Fruit fly (Drosophila melanogaster) whole organism, embryonic: ENCODE data around the gene betaGlu.
A peak's percentile ranks its signal among the peaks of the same experiment; 100 is the strongest.

Experiments
- Antp ChIP-seq: fragments of 200-800 bp; sonication (Bioruptor generic); optimal IDR thresholded peaks from 3 replicates; lab custom pipeline; 2016; ENCODE audit warnings: missing biosample characterization, missing genetic modification characterization
- Asciz ChIP-seq: fragments of 200-800 bp; sonication (Bioruptor generic); optimal IDR thresholded peaks from 2 replicates; lab custom pipeline; 2017; ENCODE audit warnings: missing biosample characterization, mild to moderate bottlenecking, missing genetic modification characterization, missing genetic modification reagents
- B-H1 ChIP-seq: fragments of 200-800 bp; sonication (Bioruptor generic); IDR thresholded peaks from 3 replicates; pipeline ENCODE4 v1.3.6; 2022; ENCODE audit warnings: missing biosample characterization, missing genetic modification characterization
- Blimp-1 ChIP-seq: fragments of 200-800 bp; sonication (Bioruptor generic); optimal IDR thresholded peaks from 3 replicates; lab custom pipeline; 2018; ENCODE audit warnings: missing biosample characterization, missing genetic modification characterization, mild to moderate bottlenecking, moderate library complexity, missing genetic modification reagents
- CG1024 ChIP-seq: fragments of 200-800 bp; sonication (Bioruptor generic); IDR thresholded peaks from 2 replicates; pipeline ENCODE4 v1.3.6; 2022; ENCODE audit warnings: missing biosample characterization, missing genetic modification characterization
- CG10274 ChIP-seq: fragments of 200-800 bp; sonication (Bioruptor generic); optimal IDR thresholded peaks from 3 replicates; lab custom pipeline; 2017; ENCODE audit warnings: missing biosample characterization, mild to moderate bottlenecking, missing genetic modification characterization
- CG11398 ChIP-seq: fragments of 200-800 bp; sonication (Bioruptor generic); optimal IDR thresholded peaks from 2 replicates; lab custom pipeline; 2016; ENCODE audit warnings: missing biosample characterization, missing genetic modification characterization
- CG12391 ChIP-seq: fragments of 200-800 bp; sonication (Bioruptor generic); optimal IDR thresholded peaks from 3 replicates; lab custom pipeline; 2018; ENCODE audit warnings: missing biosample characterization, mild to moderate bottlenecking, missing genetic modification characterization, moderate library complexity
- CG14710 ChIP-seq: fragments of 200-800 bp; sonication (Bioruptor generic); optimal IDR thresholded peaks from 3 replicates; lab custom pipeline; 2019; ENCODE audit warnings: missing biosample characterization, mild to moderate bottlenecking, missing genetic modification characterization, moderate library complexity
- CG17359 ChIP-seq: fragments of 200-800 bp; sonication (Bioruptor generic); optimal IDR thresholded peaks from 3 replicates; lab custom pipeline; 2018; ENCODE audit warnings: missing biosample characterization, mild to moderate bottlenecking, missing genetic modification characterization, moderate library complexity
- CG17385 ChIP-seq: fragments of 200-800 bp; sonication (Bioruptor generic); optimal IDR thresholded peaks from 3 replicates; lab custom pipeline; 2018; ENCODE audit warnings: missing biosample characterization, mild to moderate bottlenecking, missing genetic modification characterization
- CG32532 ChIP-seq: fragments of 200-800 bp; sonication (Bioruptor generic); IDR thresholded peaks from 2 replicates; pipeline ENCODE4 v1.3.6; 2022; ENCODE audit warnings: missing biosample characterization, missing genetic modification characterization
- CG32767 ChIP-seq: fragments of 200-800 bp; sonication (Bioruptor generic); IDR thresholded peaks from 2 replicates; pipeline ENCODE4 v1.3.6; 2022; ENCODE audit warnings: missing biosample characterization, missing genetic modification characterization
- CG4404 ChIP-seq: fragments of 200-800 bp; sonication (Bioruptor generic); IDR thresholded peaks from 2 replicates; pipeline ENCODE4 v1.3.6; 2022; ENCODE audit warnings: missing biosample characterization, missing genetic modification characterization
- CG7271 ChIP-seq: fragments of 200-800 bp; sonication (Bioruptor generic); optimal IDR thresholded peaks from 2 replicates; lab custom pipeline; 2018; ENCODE audit warnings: missing biosample characterization, mild to moderate bottlenecking, missing genetic modification characterization, moderate library complexity
- CG7372 ChIP-seq: fragments of 200-800 bp; sonication (Bioruptor generic); IDR thresholded peaks from 2 replicates; pipeline ENCODE4 v1.3.6; 2022; ENCODE audit warnings: missing biosample characterization, missing genetic modification characterization
- CG7556 ChIP-seq: fragments of 200-800 bp; sonication (Bioruptor generic); optimal IDR thresholded peaks from 2 replicates; lab custom pipeline; 2017; ENCODE audit warnings: missing biosample characterization, mild to moderate bottlenecking, missing genetic modification characterization
- CG8359 ChIP-seq: fragments of 200-800 bp; sonication (Bioruptor generic); optimal IDR thresholded peaks from 2 replicates; lab custom pipeline; 2017; ENCODE audit warnings: missing biosample characterization, mild to moderate bottlenecking, missing genetic modification characterization, borderline replicate concordance
- CG8944 ChIP-seq: fragments of 200-800 bp; sonication (Bioruptor generic); optimal IDR thresholded peaks from 3 replicates; lab custom pipeline; 2016; ENCODE audit warnings: missing biosample characterization, missing genetic modification characterization
- CG9932 ChIP-seq: fragments of 200-800 bp; sonication (Bioruptor generic); IDR thresholded peaks from 2 replicates; pipeline ENCODE4 v1.3.6; 2022; ENCODE audit warnings: missing biosample characterization, missing genetic modification characterization
- CTCF ChIP-seq: fragments of 200-800 bp; sonication (Bioruptor generic); optimal IDR thresholded peaks from 2 replicates; lab custom pipeline; 2017; ENCODE audit warnings: missing biosample characterization, mild to moderate bottlenecking, missing genetic modification characterization, moderate library complexity
- Chrac-16 ChIP-seq: fragments of 200-800 bp; sonication (Bioruptor generic); optimal IDR thresholded peaks from 3 replicates; lab custom pipeline; 2016; ENCODE audit warnings: missing biosample characterization, missing genetic modification characterization
- Dbx ChIP-seq: fragments of 200-800 bp; sonication (Bioruptor generic); IDR thresholded peaks from 3 replicates; pipeline ENCODE4 v1.3.6; 2022; ENCODE audit warnings: missing biosample characterization, missing genetic modification characterization
- E2f1 ChIP-seq: fragments of 200-800 bp; sonication (Bioruptor generic); IDR thresholded peaks from 2 replicates; pipeline ENCODE4 v1.3.6; 2022; ENCODE audit warnings: missing biosample characterization, missing genetic modification characterization
- Ets97D ChIP-seq: fragments of 200-800 bp; sonication (Bioruptor generic); optimal IDR thresholded peaks from 3 replicates; lab custom pipeline; 2016; ENCODE audit warnings: missing biosample characterization, missing genetic modification characterization
- HHEX ChIP-seq: fragments of 200-800 bp; sonication (Bioruptor generic); optimal IDR thresholded peaks from 3 replicates; lab custom pipeline; 2017; ENCODE audit warnings: missing biosample characterization, mild to moderate bottlenecking, missing genetic modification characterization, missing genetic modification reagents
- HLH3B ChIP-seq: fragments of 200-800 bp; sonication (Bioruptor generic); IDR thresholded peaks from 2 replicates; pipeline ENCODE4 v1.3.6; 2022; ENCODE audit warnings: missing biosample characterization, missing genetic modification characterization
- Hand ChIP-seq: fragments of 200-800 bp; sonication (Bioruptor generic); optimal IDR thresholded peaks from 2 replicates; lab custom pipeline; 2017; ENCODE audit warnings: mild to moderate bottlenecking, missing biosample characterization, missing genetic modification reagents, missing genetic modification characterization
- Hmr ChIP-seq: fragments of 200-800 bp; sonication (Bioruptor generic); optimal IDR thresholded peaks from 3 replicates; lab custom pipeline; 2017; ENCODE audit warnings: mild to moderate bottlenecking, missing biosample characterization, missing genetic modification reagents, missing genetic modification characterization
- Mad ChIP-seq: fragments of 200-800 bp; sonication (Bioruptor generic); optimal IDR thresholded peaks from 2 replicates; lab custom pipeline; 2016; ENCODE audit warnings: missing biosample characterization, missing genetic modification characterization
- Med ChIP-seq: fragments of 200-800 bp; sonication (Bioruptor generic); peaks from one replicate; lab custom pipeline; 2016; ENCODE audit warnings: missing biosample characterization, missing genetic modification characterization, mild to moderate bottlenecking, inconsistent platforms, moderate library complexity
- Meics ChIP-seq: fragments of 200-800 bp; sonication (Bioruptor generic); optimal IDR thresholded peaks from 2 replicates; lab custom pipeline; 2017; ENCODE audit warnings: missing biosample characterization, mild to moderate bottlenecking, missing genetic modification characterization
- Rx ChIP-seq: fragments of 200-800 bp; sonication (Bioruptor generic); IDR thresholded peaks from 2 replicates; pipeline ENCODE4 v1.3.6; 2022; ENCODE audit warnings: missing biosample characterization, missing genetic modification characterization
- Scr ChIP-seq: fragments of 200-800 bp; sonication (Bioruptor generic); IDR thresholded peaks from 2 replicates; pipeline ENCODE4 v1.3.6; 2022; ENCODE audit warnings: missing biosample characterization, missing genetic modification characterization; ENCODE audit not compliant: partially characterized antibody
- TFAM ChIP-seq: fragments of 200-800 bp; sonication (Bioruptor generic); optimal IDR thresholded peaks from 2 replicates; lab custom pipeline; 2017; ENCODE audit warnings: missing biosample characterization, missing genetic modification characterization, inconsistent platforms
- Usf ChIP-seq: fragments of 200-800 bp; sonication (Bioruptor generic); optimal IDR thresholded peaks from 2 replicates; lab custom pipeline; 2017; ENCODE audit warnings: missing genotype, missing biosample characterization, missing genetic modification characterization
- Xbp1 ChIP-seq: fragments of 200-800 bp; sonication (Bioruptor generic); optimal IDR thresholded peaks from 3 replicates; lab custom pipeline; 2016; ENCODE audit warnings: missing biosample characterization, mild to moderate bottlenecking, missing genetic modification characterization
- br ChIP-seq: fragments of >200 bp; optimal IDR thresholded peaks from 2 replicates; lab custom pipeline; 2017
- bsh ChIP-seq, 2 experiments: fragments of 200-800 bp; sonication (Bioruptor generic); optimal IDR thresholded peaks; 2 replicates each; lab custom pipeline; 2017 to 2018; ENCODE audit warnings: mild to moderate bottlenecking in 2 of 2, missing biosample characterization in 2 of 2, missing genetic modification characterization in 2 of 2, moderate library complexity in 1 of 2
- dpn ChIP-seq, 2 experiments: fragments of 200-800 bp; sonication (Bioruptor generic); optimal IDR thresholded peaks; 3 replicates each; lab custom pipeline; 2016; ENCODE audit warnings: missing biosample characterization in 2 of 2, missing genetic modification characterization in 2 of 2
- esg ChIP-seq: fragments of 200-800 bp; sonication (Bioruptor generic); conservative IDR thresholded peaks from 2 replicates; pipeline ENCODE4 v1.3.6; 2022; ENCODE audit warnings: missing biosample characterization, missing genetic modification characterization
- eve ChIP-seq, 2 experiments: fragments of >200 bp; optimal IDR thresholded peaks; 2 replicates each; lab custom pipeline; 2017; ENCODE audit warnings: missing biosample characterization in 2 of 2, missing genetic modification characterization in 2 of 2
- eyg ChIP-seq: fragments of 200-800 bp; sonication (Bioruptor generic); optimal IDR thresholded peaks from 3 replicates; lab custom pipeline; 2016; ENCODE audit warnings: missing biosample characterization, missing genetic modification characterization
- gcm2 ChIP-seq: fragments of 200-800 bp; sonication (Bioruptor generic); optimal IDR thresholded peaks from 2 replicates; lab custom pipeline; 2016; ENCODE audit warnings: missing biosample characterization, missing genetic modification characterization
- gsb ChIP-seq: fragments of 200-800 bp; sonication (Bioruptor generic); IDR thresholded peaks from 2 replicates; pipeline ENCODE4 v1.3.6; 2022; ENCODE audit warnings: missing biosample characterization, missing genetic modification characterization
- ham ChIP-seq: fragments of 200-800 bp; sonication (Bioruptor generic); IDR thresholded peaks from 2 replicates; pipeline ENCODE4 v1.3.6; 2022; ENCODE audit warnings: missing biosample characterization, missing genetic modification characterization
- lola ChIP-seq, 3 experiments: fragments of >200 bp in 2 of 3; fragments of 200-800 bp in 1 of 3; sonication (Bioruptor generic) in 1 of 3; optimal IDR thresholded peaks; 2 replicates each; lab custom pipeline; 2017 to 2019; ENCODE audit warnings: missing biosample characterization in 3 of 3, missing genetic modification characterization in 3 of 3, mild to moderate bottlenecking in 1 of 3, moderate library complexity in 1 of 3
- mirr ChIP-seq: fragments of 200-800 bp; sonication (Bioruptor generic); optimal IDR thresholded peaks from 3 replicates; lab custom pipeline; 2018; ENCODE audit warnings: missing biosample characterization, mild to moderate bottlenecking, missing genetic modification characterization
- ranshi ChIP-seq: fragments of 200-800 bp; sonication (Bioruptor generic); IDR thresholded peaks from 2 replicates; pipeline ENCODE4 v1.3.6; 2022; ENCODE audit warnings: missing biosample characterization, missing genetic modification characterization
- seq ChIP-seq: fragments of 200-800 bp; sonication (Bioruptor generic); IDR thresholded peaks from 2 replicates; pipeline ENCODE4 v1.3.6; 2022; ENCODE audit warnings: missing biosample characterization, missing genetic modification characterization
- slp2 ChIP-seq: fragments of 200-800 bp; sonication (Bioruptor generic); optimal IDR thresholded peaks from 2 replicates; lab custom pipeline; 2016; ENCODE audit warnings: missing biosample characterization, missing genetic modification characterization
- wdn ChIP-seq: fragments of 200-800 bp; sonication (Bioruptor generic); IDR thresholded peaks from 2 replicates; pipeline ENCODE4 v1.3.6; 2022; ENCODE audit warnings: missing biosample characterization, missing genetic modification characterization

betaGlu gene

dm6 chr3R:31810073-31810530 lies 38.5 kb upstream of the betaGlu start, which contains the start of gene Rift (continued):
- TF ChIP-seq HHEX (GFP tag; lab: Kevin White, UChicago) (peak; percentile 49), esg (GFP tag; lab: Robert Waterston, UW) (no peak), Meics (GFP tag; lab: Kevin White, UChicago) (peak; percentile 29), CG17359 (tag; lab: Kevin White, UChicago) (peak; percentile 53), CG8944 (no peak), Hmr (peak; percentile 38), bsh (GFP tag; optimal IDR thresholded peaks at IDR 0.05; lab: Kevin White, UChicago) (peak; percentile 35 to 42), br (lab: Kevin White, UChicago) (no peak), ranshi (GFP tag; lab: Robert Waterston, UW) (peak; percentile 25; the same call in 1 of the 2 replicates), Blimp-1 (GFP tag; lab: Kevin White, UChicago) (peak; percentile 40), CG17385 (GFP tag; lab: Kevin White, UChicago) (peak; percentile 58), gcm2 (no peak), CG14710 (tag; lab: Kevin White, UChicago) (peak; percentile 9), CG7372 (GFP tag; lab: Robert Waterston, UW) (no peak), CTCF (GFP tag; lab: Kevin White, UChicago) (no peak), mirr (GFP tag; lab: Kevin White, UChicago) (peak; percentile 26), TFAM (GFP tag; lab: Kevin White, UChicago) (no peak), HLH3B (GFP tag; lab: Robert Waterston, UW) (peak; percentile 17; the same call in 1 of the 2 replicates), Dbx (GFP tag; lab: Robert Waterston, UW) (no peak), CG8359 (GFP tag; lab: Kevin White, UChicago) (no peak), CG32767 (GFP tag; lab: Robert Waterston, UW) (no peak), dpn (GFP tag; optimal IDR thresholded peaks at IDR 0.05; lab: Kevin White, UChicago) (peak in 1 of 2 experiments; percentile 13), CG9932 (GFP tag; lab: Robert Waterston, UW) (peak; percentile 57), Xbp1 (GFP tag; lab: Kevin White, UChicago) (no peak), CG10274 (GFP tag; lab: Kevin White, UChicago) (no peak), Ets97D (GFP tag; lab: Kevin White, UChicago) (no peak), Chrac-16 (GFP tag; lab: Kevin White, UChicago) (no peak), wdn (GFP tag; lab: Robert Waterston, UW) (no peak), Rx (GFP tag; lab: Robert Waterston, UW) (no peak), CG12391 (tag; lab: Kevin White, UChicago) (peak; percentile 55), CG4404 (GFP tag; lab: Robert Waterston, UW) (no peak), B-H1 (GFP tag; lab: Robert Waterston, UW) (no peak; the same call in 2 of the 3 replicates), CG7556 (GFP tag; lab: Kevin White, UChicago) (peak; percentile 37), lola (GFP tag; optimal IDR thresholded peaks at IDR 0.05; lab: Kevin White, UChicago) (no peak), gsb (no peak), Asciz (GFP tag; lab: Kevin White, UChicago) (peak; percentile 41), seq (GFP tag; lab: Robert Waterston, UW) (no peak; the same call in 1 of the 2 replicates), eyg (GFP tag; lab: Kevin White, UChicago) (no peak), Usf (GFP tag; lab: Kevin White, UChicago) (no peak), Antp (GFP tag; lab: Kevin White, UChicago) (peak; percentile 31), Med (GFP tag; lab: Kevin White, UChicago) (peak; percentile 70), CG1024 (GFP tag; lab: Robert Waterston, UW) (no peak), slp2 (GFP tag; lab: Kevin White, UChicago) (no peak), eve (GFP tag; optimal IDR thresholded peaks at IDR 0.05; lab: Kevin White, UChicago) (no peak), ham (GFP tag; lab: Robert Waterston, UW) (no peak), CG32532 (GFP tag; lab: Robert Waterston, UW) (peak; percentile 75), CG11398 (GFP tag; lab: Kevin White, UChicago) (no peak), E2f1 (GFP tag; lab: Robert Waterston, UW) (no peak), Scr (no peak), CG7271 (tag; lab: Kevin White, UChicago) (no peak), Mad (GFP tag; lab: Kevin White, UChicago) (no peak), Hand (GFP tag; lab: Kevin White, UChicago) (no peak)
